Worm (Caenorhabditis elegans) whole organism, L2 larva: ENCODE measurements around the gene srd-8.
A peak's percentile ranks its signal among the peaks of the same experiment; 100 is the strongest.

ENCODE experiments used
- C34F6.9 ChIP-seq: fragments of 150-350 bp; optimal IDR thresholded peaks from 2 replicates; lab custom pipeline; 2014; ENCODE audit warnings: missing biosample characterization, missing genetic modification characterization
- F13H6.1 ChIP-seq: sonication (generic microtip); optimal IDR thresholded peaks from 2 replicates; lab custom pipeline; 2016; ENCODE audit warnings: missing genetic modification characterization, missing compliant biosample characterization
- Y55F3AM.14 ChIP-seq: fragments of 200-800 bp; sonication (Bioruptor generic); optimal IDR thresholded peaks from 2 replicates; lab custom pipeline; 2018; ENCODE audit warnings: mild to moderate bottlenecking, missing genetic modification characterization, missing compliant biosample characterization
- ZK546.5 ChIP-seq: sonication (generic microtip); optimal IDR thresholded peaks from 2 replicates; lab custom pipeline; 2017; ENCODE audit warnings: missing biosample characterization, missing genetic modification characterization
- aly-2 ChIP-seq: fragments of 150-350 bp; optimal IDR thresholded peaks from 2 replicates; lab custom pipeline; 2014; ENCODE audit warnings: missing biosample characterization, missing genetic modification characterization
- ama-1 ChIP-seq: fragments of 150-350 bp; optimal IDR thresholded peaks from 2 replicates; lab custom pipeline; 2018; ENCODE audit warnings: inconsistent platforms
- blmp-1 ChIP-seq: sonication (generic microtip); optimal IDR thresholded peaks from 2 replicates; lab custom pipeline; 2017; ENCODE audit warnings: missing genetic modification characterization, mild to moderate bottlenecking, missing compliant biosample characterization, antibody characterized with exemption, moderate library complexity; ENCODE audit not compliant: insufficient read depth
- ceh-16 ChIP-seq: fragments of 150-350 bp; optimal IDR thresholded peaks from 2 replicates; lab custom pipeline; 2014; ENCODE audit warnings: missing biosample characterization, missing genetic modification characterization
- ceh-82 ChIP-seq: fragments of 150-350 bp; optimal IDR thresholded peaks from 2 replicates; lab custom pipeline; 2014; ENCODE audit warnings: missing biosample characterization, missing genetic modification characterization
- crh-2 ChIP-seq: sonication (generic microtip); optimal IDR thresholded peaks from 2 replicates; lab custom pipeline; 2017; ENCODE audit warnings: missing biosample characterization, missing genetic modification characterization
- dmd-4 ChIP-seq: sonication (generic microtip); optimal IDR thresholded peaks from 2 replicates; lab custom pipeline; 2017; ENCODE audit warnings: missing biosample characterization, missing genetic modification characterization
- egl-27 ChIP-seq: sonication (generic microtip); optimal IDR thresholded peaks from 3 replicates; lab custom pipeline; 2017; ENCODE audit warnings: missing biosample characterization, missing genetic modification reagents, missing genetic modification characterization
- elt-1 ChIP-seq: fragments of 150-350 bp; optimal IDR thresholded peaks from 2 replicates; lab custom pipeline; 2014; ENCODE audit warnings: missing biosample characterization, missing genetic modification characterization
- elt-3 ChIP-seq: sonication (generic microtip); optimal IDR thresholded peaks from 2 replicates; lab custom pipeline; 2017; ENCODE audit warnings: missing biosample characterization, missing genetic modification characterization
- fos-1 ChIP-seq: fragments of 150-350 bp; optimal IDR thresholded peaks from 2 replicates; lab custom pipeline; 2014; ENCODE audit warnings: missing biosample characterization, missing genetic modification characterization
- gmeb-1 ChIP-seq: fragments of 150-350 bp; optimal IDR thresholded peaks from 2 replicates; lab custom pipeline; 2014; ENCODE audit warnings: missing biosample characterization, missing genetic modification characterization
- lin-11 ChIP-seq: fragments of 150-350 bp; sonication (generic microtip); optimal IDR thresholded peaks from 2 replicates; lab custom pipeline; 2014; ENCODE audit warnings: missing biosample characterization, missing genetic modification characterization, inconsistent platforms, mixed read lengths
- lin-13 ChIP-seq: fragments of 150-350 bp; optimal IDR thresholded peaks from 2 replicates; lab custom pipeline; 2014; ENCODE audit warnings: missing biosample characterization, missing genetic modification reagents, missing genetic modification characterization
- lsy-2 ChIP-seq, 2 experiments: fragments of 150-350 bp in 1 of 2; sonication (generic microtip) in 1 of 2; optimal IDR thresholded peaks; 2 replicates each; lab custom pipeline; 2014 to 2017; ENCODE audit warnings: missing biosample characterization in 2 of 2, missing genetic modification characterization in 2 of 2
- mab-5 ChIP-seq: fragments of 150-350 bp; optimal IDR thresholded peaks from 2 replicates; lab custom pipeline; 2014; ENCODE audit warnings: missing biosample characterization, missing genetic modification characterization
- mbf-1 ChIP-seq: sonication (generic microtip); optimal IDR thresholded peaks from 2 replicates; lab custom pipeline; 2017; ENCODE audit warnings: missing biosample characterization, missing genetic modification characterization
- mdl-1 ChIP-seq, 2 experiments: fragments of 150-350 bp in 1 of 2; sonication (generic microtip) in 1 of 2; optimal IDR thresholded peaks; 2 replicates each; lab custom pipeline; 2017; ENCODE audit warnings: missing biosample characterization in 2 of 2, missing genetic modification characterization in 2 of 2
- nhr-12 ChIP-seq: fragments of 150-350 bp; optimal IDR thresholded peaks from 2 replicates; lab custom pipeline; 2014; ENCODE audit warnings: missing biosample characterization, missing genetic modification characterization
- nhr-129 ChIP-seq: fragments of 150-350 bp; optimal IDR thresholded peaks from 2 replicates; lab custom pipeline; 2014; ENCODE audit warnings: missing biosample characterization, missing genetic modification characterization
- nhr-21 ChIP-seq: fragments of 150-350 bp; optimal IDR thresholded peaks from 2 replicates; lab custom pipeline; 2014; ENCODE audit warnings: missing biosample characterization, missing genetic modification characterization
- nhr-23 ChIP-seq: fragments of 150-350 bp; optimal IDR thresholded peaks from 2 replicates; lab custom pipeline; 2014; ENCODE audit warnings: missing biosample characterization, missing genetic modification reagents, missing genetic modification characterization
- nhr-25 ChIP-seq: fragments of 150-350 bp; sonication (generic microtip); optimal IDR thresholded peaks from 3 replicates; lab custom pipeline; 2014; ENCODE audit warnings: missing biosample characterization, missing genetic modification characterization
- skn-1 ChIP-seq: sonication (generic microtip); optimal IDR thresholded peaks from 2 replicates; lab custom pipeline; 2017; ENCODE audit warnings: missing biosample characterization, missing genetic modification characterization
- sma-3 ChIP-seq: sonication (generic microtip); optimal IDR thresholded peaks from 2 replicates; lab custom pipeline; 2016; ENCODE audit warnings: missing genetic modification reagents, missing genetic modification characterization, missing compliant biosample characterization
- sma-9 ChIP-seq, 2 experiments: fragments of 150-350 bp in 1 of 2; sonication (generic microtip) in 1 of 2; optimal IDR thresholded peaks; 2 replicates each; lab custom pipeline; 2014 to 2016; ENCODE audit warnings: missing genetic modification characterization in 2 of 2, mild to moderate bottlenecking in 1 of 2, missing biosample characterization in 1 of 2, missing compliant biosample characterization in 1 of 2, missing genetic modification reagents in 1 of 2, moderate library complexity in 1 of 2
- unc-39 ChIP-seq: fragments of 150-350 bp; optimal IDR thresholded peaks from 2 replicates; lab custom pipeline; 2014; ENCODE audit warnings: missing biosample characterization, missing genetic modification characterization
- unc-55 ChIP-seq: fragments of 150-350 bp; sonication (generic microtip); optimal IDR thresholded peaks from 3 replicates; lab custom pipeline; 2014; ENCODE audit warnings: missing biosample characterization, missing genetic modification reagents, missing genetic modification characterization
- zag-1 ChIP-seq: fragments of 150-350 bp; optimal IDR thresholded peaks from 2 replicates; lab custom pipeline; 2014; ENCODE audit warnings: missing biosample characterization, missing genetic modification characterization
- ztf-1 ChIP-seq: fragments of 200-800 bp; sonication (Bioruptor generic); conservative IDR thresholded peaks from 2 replicates; pipeline ENCODE4 v1.3.6; 2022; ENCODE audit warnings: missing genetic modification characterization, missing compliant biosample characterization
- ztf-11 ChIP-seq: sonication (generic microtip); optimal IDR thresholded peaks from 2 replicates; lab custom pipeline; 2017; ENCODE audit warnings: missing biosample characterization, missing genetic modification characterization
- ztf-4 ChIP-seq: fragments of 150-350 bp; optimal IDR thresholded peaks from 2 replicates; lab custom pipeline; 2014; ENCODE audit warnings: missing biosample characterization, missing genetic modification characterization

The srd-8 gene

DNA sequence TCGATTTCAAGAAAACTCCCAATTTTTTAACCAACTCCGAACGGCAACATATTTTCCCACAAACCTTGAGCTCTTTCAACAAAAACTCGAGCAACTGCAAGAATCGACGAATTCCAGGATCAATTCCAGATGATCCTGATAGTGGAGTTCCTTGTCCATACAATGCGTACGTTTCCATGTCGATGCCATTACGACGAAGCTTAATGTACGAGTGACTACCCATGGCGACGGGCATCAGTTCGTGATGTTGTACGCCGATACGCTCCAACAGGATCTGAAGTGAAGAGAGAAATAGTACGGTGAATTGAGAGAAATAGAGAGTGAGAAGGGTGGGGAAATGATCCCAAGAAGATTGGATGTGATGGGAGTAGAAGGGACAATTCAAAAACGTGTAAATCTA lies 16.7 kb upstream of the srd-8 start:
- no peak for TF ChIP-seq elt-3 (tag; lab: Kevin White, UChicago)
- no peak for TF ChIP-seq unc-39 (tag; lab: Kevin White, UChicago)
- no peak for TF ChIP-seq lsy-2 (tag; optimal IDR thresholded peaks at IDR 0.05; lab: Kevin White, UChicago)
- TF ChIP-seq nhr-25 (tag; lab: Kevin White, UChicago) = no peak
- TF ChIP-seq ztf-11 (tag; lab: Kevin White, UChicago) = no peak
- no peak for TF ChIP-seq ztf-1
- no peak for TF ChIP-seq lin-11 (tag; lab: Kevin White, UChicago)
- no peak for TF ChIP-seq ceh-82 (tag; lab: Kevin White, UChicago)
- no peak for TF ChIP-seq egl-27
- TF ChIP-seq mdl-1 (tag; optimal IDR thresholded peaks at IDR 0.05; lab: Kevin White, UChicago) = no peak
- TF ChIP-seq, all 48 proteins: peak for 0

DNA sequence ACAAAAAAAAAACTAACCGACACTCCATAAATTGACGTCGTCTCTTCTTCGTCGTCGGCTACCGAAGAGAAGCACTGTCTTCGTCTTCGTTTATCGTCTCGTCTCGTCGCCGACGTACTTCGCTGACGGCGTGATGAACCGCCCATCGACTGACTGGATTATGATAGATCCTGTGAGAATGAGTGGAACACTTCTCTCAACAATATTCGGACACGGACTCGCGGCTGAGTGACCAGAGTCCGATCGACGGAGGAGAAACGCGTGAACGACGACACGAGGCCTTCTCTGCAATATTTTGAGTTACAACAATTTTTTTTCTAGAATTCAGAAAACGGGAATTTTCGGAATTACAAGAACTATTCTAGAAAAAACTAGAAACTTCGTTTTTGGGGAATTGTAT lies 14.8 kb upstream of the srd-8 start, which contains the start of gene skn-1:
TSS of gene skn-1 (minus strand) at position 146 of the 400 bp plus-strand sequence.
- TF ChIP-seq unc-55 (GFP tag; lab: Kevin White, UChicago) (no peak), mdl-1 (tag; optimal IDR thresholded peaks at IDR 0.05; lab: Kevin White, UChicago) (no peak), ceh-16 (tag; lab: Kevin White, UChicago) (no peak), nhr-23 (no peak)

DNA sequence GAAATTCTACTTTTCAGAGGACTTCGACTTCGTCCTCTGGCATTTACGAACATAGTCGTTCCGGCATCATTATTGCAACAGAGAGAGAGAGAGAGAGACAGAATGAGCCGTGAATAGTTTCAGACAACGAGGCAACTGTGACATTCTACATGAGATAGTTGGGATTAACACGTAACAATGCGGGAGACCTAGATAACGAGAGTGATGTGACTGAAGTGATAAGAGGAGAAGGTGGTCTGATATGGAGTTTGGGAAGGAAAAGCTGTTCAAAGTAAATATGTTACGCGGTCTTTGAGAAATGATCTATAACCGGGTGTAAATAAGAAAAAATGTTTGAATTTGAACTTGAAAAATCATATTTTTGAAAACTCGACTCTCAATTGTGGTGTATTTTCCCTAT lies 14.0 kb upstream of the srd-8 start:
- TF ChIP-seq skn-1 (peak; percentile 97), unc-39 (tag; lab: Kevin White, UChicago) (no peak), egl-27 (no peak), elt-1 (tag; lab: Kevin White, UChicago) (no peak), fos-1 (tag; lab: Kevin White, UChicago) (peak; percentile 81), lin-13 (GFP tag; lab: Kevin White, UChicago) (no peak), sma-3 (peak; percentile 18), crh-2 (peak; percentile 64), sma-9 (GFP tag; optimal IDR thresholded peaks at IDR 0.05; lab: Kevin White, UChicago) (peak; percentile 86), sma-9 (tag; optimal IDR thresholded peaks at IDR 0.05; lab: Kevin White, UChicago) (no peak), ceh-16 (tag; lab: Kevin White, UChicago) (no peak), nhr-129 (peak; percentile 22), dmd-4 (tag; lab: Kevin White, UChicago) (no peak), ama-1 (lab: Kevin White, UChicago) (no peak), gmeb-1 (peak; percentile 6), lin-11 (tag; lab: Kevin White, UChicago) (no peak), ZK546.5 (no peak), mbf-1 (tag; lab: Kevin White, UChicago) (no peak), lsy-2 (tag; optimal IDR thresholded peaks at IDR 0.05; lab: Kevin White, UChicago) (no peak), F13H6.1 (peak; percentile 34), nhr-25 (tag; lab: Kevin White, UChicago) (no peak)

DNA sequence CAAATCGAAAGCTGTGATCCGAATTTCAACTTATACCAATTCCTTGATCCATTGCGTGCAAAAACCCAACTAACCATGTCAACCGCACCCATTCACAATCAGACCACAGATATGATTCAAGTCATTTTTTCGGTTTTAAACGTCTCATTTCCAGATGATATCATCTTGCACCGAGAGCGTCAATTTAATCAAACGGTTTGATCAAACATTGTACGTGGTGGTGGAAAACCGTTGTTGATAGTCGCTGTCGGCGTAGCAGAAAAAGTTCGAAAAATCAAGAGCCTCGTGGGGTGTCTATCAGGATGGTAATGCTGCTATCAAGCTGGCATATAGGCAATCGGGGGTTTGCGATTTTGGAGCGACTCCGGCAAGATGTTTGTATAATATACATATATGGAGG lies 13.5 kb upstream of the srd-8 start:
- TF ChIP-seq unc-55 (GFP tag; lab: Kevin White, UChicago) (no peak), fos-1 (tag; lab: Kevin White, UChicago) (peak; percentile 28), sma-9 (GFP tag; optimal IDR thresholded peaks at IDR 0.05; lab: Kevin White, UChicago) (peak; percentile 78), sma-9 (tag; optimal IDR thresholded peaks at IDR 0.05; lab: Kevin White, UChicago) (no peak)

DNA sequence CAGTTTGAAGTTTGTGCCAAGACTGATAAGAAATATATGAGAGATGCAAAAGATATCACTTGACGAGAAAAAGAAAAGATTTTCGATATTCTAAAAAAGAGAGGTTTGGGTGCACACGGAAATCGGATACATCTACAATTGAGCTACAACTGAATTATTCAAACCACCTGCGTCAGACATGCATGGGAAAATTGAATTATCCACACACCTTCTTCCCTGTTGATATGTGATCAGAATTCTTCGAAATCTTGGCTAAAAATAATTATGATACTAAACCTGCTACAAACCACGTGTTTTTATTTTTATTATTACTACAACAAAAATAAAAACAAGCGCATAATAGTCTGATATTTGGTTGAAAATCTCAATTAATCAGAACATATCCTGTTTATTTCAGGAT lies 12.8 kb upstream of the srd-8 start:
- TF ChIP-seq sma-9 (GFP tag; optimal IDR thresholded peaks at IDR 0.05; lab: Kevin White, UChicago) (peak; percentile 44), sma-9 (tag; optimal IDR thresholded peaks at IDR 0.05; lab: Kevin White, UChicago) (no peak), crh-2 (no peak), aly-2 (no peak), zag-1 (tag; lab: Kevin White, UChicago) (no peak), mdl-1 (tag; optimal IDR thresholded peaks at IDR 0.05; lab: Kevin White, UChicago) (no peak), lsy-2 (tag; optimal IDR thresholded peaks at IDR 0.05; lab: Kevin White, UChicago) (peak in 1 of 2 experiments; percentile 17), nhr-25 (tag; lab: Kevin White, UChicago) (no peak), mbf-1 (tag; lab: Kevin White, UChicago) (no peak), fos-1 (tag; lab: Kevin White, UChicago) (peak; percentile 13), nhr-21 (tag; lab: Kevin White, UChicago) (no peak)

DNA sequence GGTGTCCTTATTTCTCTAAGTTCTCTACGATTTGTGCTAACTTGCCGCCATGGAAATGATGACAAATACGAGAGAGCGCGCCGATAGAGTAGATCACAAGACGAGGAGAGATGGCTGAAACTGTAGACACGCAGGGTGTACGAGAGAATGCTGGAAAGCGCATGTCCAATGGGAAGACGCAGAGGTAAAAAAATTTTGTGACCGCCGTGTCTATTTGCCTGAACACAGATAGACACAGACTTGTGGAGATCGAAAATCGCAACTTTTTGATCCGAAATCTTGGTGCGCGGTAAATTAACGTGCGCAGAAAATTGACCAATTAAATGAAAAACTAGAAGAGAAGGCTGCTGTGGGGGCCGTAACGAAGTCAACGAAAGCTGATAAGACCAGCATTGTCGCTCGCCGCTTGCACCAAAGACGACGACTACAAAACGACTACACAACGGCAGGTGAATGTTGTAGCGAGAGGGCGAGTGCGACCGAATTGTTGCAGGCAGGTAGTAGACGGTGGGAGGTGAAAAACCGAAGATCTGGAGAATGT lies 11.8 kb upstream of the srd-8 start:
- TF ChIP-seq gmeb-1 (peak; percentile 60), ztf-4 (tag; lab: Kevin White, UChicago) (peak; percentile 17), F13H6.1 (peak; percentile 93), nhr-129 (peak; percentile 90), mab-5 (tag; lab: Kevin White, UChicago) (no peak), sma-3 (peak; percentile 90), nhr-12 (tag; lab: Kevin White, UChicago) (no peak), fos-1 (tag; lab: Kevin White, UChicago) (peak; percentile 56), ztf-11 (tag; lab: Kevin White, UChicago) (no peak), Y55F3AM.14 (peak; percentile 35), unc-55 (GFP tag; lab: Kevin White, UChicago) (peak; percentile 46), sma-9 (GFP tag; optimal IDR thresholded peaks at IDR 0.05; lab: Kevin White, UChicago) (peak; percentile 92), sma-9 (tag; optimal IDR thresholded peaks at IDR 0.05; lab: Kevin White, UChicago) (peak; percentile 70), C34F6.9 (tag; lab: Kevin White, UChicago) (peak; percentile 76), nhr-25 (tag; lab: Kevin White, UChicago) (peak; percentile 89), lin-11 (tag; lab: Kevin White, UChicago) (peak; percentile 33), lin-13 (GFP tag; lab: Kevin White, UChicago) (peak; percentile 66), skn-1 (peak; percentile 100), ceh-82 (tag; lab: Kevin White, UChicago) (peak; percentile 20), nhr-21 (tag; lab: Kevin White, UChicago) (peak; percentile 94), lsy-2 (tag; optimal IDR thresholded peaks at IDR 0.05; lab: Kevin White, UChicago) (peak; percentile 30 to 74), blmp-1 (tag; lab: Kevin White, UChicago) (peak; percentile 59), aly-2 (no peak), crh-2 (peak; percentile 54), zag-1 (tag; lab: Kevin White, UChicago) (peak; percentile 49), elt-3 (tag; lab: Kevin White, UChicago) (no peak)
